Fruit fly (Drosophila melanogaster): ENCODE results near the gene CG4297.

The CG4297 gene

DNA sequence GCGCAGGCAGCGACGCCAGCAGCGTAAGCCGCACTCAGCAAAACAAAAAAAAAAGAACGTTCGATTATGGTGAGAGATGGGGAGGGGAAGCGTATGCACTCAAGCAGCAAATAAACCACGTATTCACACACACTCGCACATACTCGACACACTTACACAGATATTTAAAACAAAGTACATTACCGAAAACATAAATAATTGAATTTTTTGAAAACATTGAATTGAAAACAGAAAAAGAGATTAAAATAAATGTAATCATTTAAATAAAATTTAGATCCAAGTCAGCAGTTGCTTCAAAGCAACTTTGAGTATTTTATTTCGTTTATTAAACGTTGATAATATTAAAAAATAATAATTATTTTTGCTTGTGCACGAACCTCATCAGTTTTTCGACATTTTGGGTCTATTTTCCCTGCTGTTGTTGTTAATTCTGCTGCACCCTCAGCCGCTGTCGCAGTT lies 950 bp downstream of the CG4297 start (continued):
- TF ChIP-seq Lpt (GFP tag; optimal IDR thresholded peaks at IDR 0.05) (peak; percentile 31), CG6808 (GFP tag; optimal IDR thresholded peaks at IDR 0.05) (no peak), Ets21C (GFP tag; optimal IDR thresholded peaks at IDR 0.05) (no peak), Hr4 (GFP tag; optimal IDR thresholded peaks at IDR 0.05) (peak; percentile 47), CG31627 (GFP tag; optimal IDR thresholded peaks at IDR 0.05) (no peak), Ets96B (tag; optimal IDR thresholded peaks at IDR 0.05) (peak; percentile 59), Met (GFP tag; optimal IDR thresholded peaks at IDR 0.05) (peak; percentile 46), CG10631 (GFP tag; optimal IDR thresholded peaks at IDR 0.05) (peak; percentile 62), CG16779 (tag; optimal IDR thresholded peaks at IDR 0.05) (peak; percentile 54), Smox (GFP tag; optimal IDR thresholded peaks at IDR 0.05) (peak; percentile 48), Sox15 (GFP tag; optimal IDR thresholded peaks at IDR 0.05) (peak; percentile 33), achi (GFP tag; optimal IDR thresholded peaks at IDR 0.05) (peak; percentile 47), Gug (GFP tag; IDR thresholded peaks at IDR 0.05) (no peak), vri (GFP tag; optimal IDR thresholded peaks at IDR 0.05) (no peak), OdsH (GFP tag; optimal IDR thresholded peaks at IDR 0.05) (peak; percentile 73), acj6 (GFP tag; optimal IDR thresholded peaks at IDR 0.05) (peak; percentile 65), CG6276 (GFP tag; optimal IDR thresholded peaks at IDR 0.05) (peak; percentile 65), CG32006 (GFP tag; optimal IDR thresholded peaks at IDR 0.05) (peak; percentile 66), dac (GFP tag; optimal IDR thresholded peaks at IDR 0.05) (no peak), spab (GFP tag; optimal IDR thresholded peaks at IDR 0.05) (no peak), CG3032 (tag; optimal IDR thresholded peaks at IDR 0.05) (peak; percentile 44), CG3919 (GFP tag; optimal IDR thresholded peaks at IDR 0.05) (peak; percentile 43), CG11902 (GFP tag; optimal IDR thresholded peaks at IDR 0.05) (no peak), Hr38 (GFP tag; optimal IDR thresholded peaks at IDR 0.05) (no peak), net (GFP tag; optimal IDR thresholded peaks at IDR 0.05) (peak; percentile 41), ss (GFP tag; optimal IDR thresholded peaks at IDR 0.05) (peak; percentile 48 to 69), lz (GFP tag; optimal IDR thresholded peaks at IDR 0.05) (peak; percentile 13), fd59A (GFP tag; optimal IDR thresholded peaks at IDR 0.05) (peak; percentile 36), CG4318 (GFP tag; optimal IDR thresholded peaks at IDR 0.05) (peak; percentile 7), CG8632 (GFP tag; optimal IDR thresholded peaks at IDR 0.05) (peak; percentile 51), CG8319 (GFP tag; optimal IDR thresholded peaks at IDR 0.05) (peak; percentile 29), Eip78C (GFP tag) (peak; percentile 87), CG6792 (GFP tag; optimal IDR thresholded peaks at IDR 0.05) (peak; percentile 49), CG7368 (GFP tag; optimal IDR thresholded peaks at IDR 0.05) (peak; percentile 16)

DNA sequence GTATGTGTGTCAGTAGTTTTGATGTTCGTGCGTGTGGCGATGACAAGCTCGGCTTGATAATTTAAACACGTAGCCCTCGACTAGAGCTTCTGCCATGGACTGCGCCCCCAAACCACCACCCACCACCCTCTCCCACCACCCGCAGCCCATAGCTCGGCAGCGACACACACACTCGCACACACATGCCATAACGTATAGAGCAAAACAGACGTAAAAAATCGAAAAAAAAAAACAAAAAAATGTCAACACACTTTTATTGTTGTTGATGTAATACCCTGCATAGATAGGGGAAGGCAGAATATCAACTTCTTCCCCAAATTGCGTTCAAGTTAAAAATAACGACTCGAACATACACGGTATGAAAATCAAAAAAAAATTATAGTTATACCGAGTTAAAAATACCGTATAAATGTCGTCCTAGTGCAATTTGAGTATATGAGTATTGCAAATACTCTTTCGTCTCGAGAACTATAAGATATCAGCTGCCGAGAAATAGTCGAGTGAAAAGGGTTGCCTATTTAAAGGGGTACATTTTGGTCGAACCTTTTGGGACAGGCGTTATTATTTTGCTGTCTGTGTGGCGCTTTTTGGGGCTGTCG lies 1.6 kb downstream of the CG4297 start:
- TF ChIP-seq Lpt (GFP tag; optimal IDR thresholded peaks at IDR 0.05) (peak; percentile 18), svp (GFP tag) (peak; percentile 86), CG32006 (GFP tag; optimal IDR thresholded peaks at IDR 0.05) (peak; percentile 78), net (GFP tag; optimal IDR thresholded peaks at IDR 0.05) (peak; percentile 60), CG10631 (GFP tag; optimal IDR thresholded peaks at IDR 0.05) (no peak), CG16779 (tag; optimal IDR thresholded peaks at IDR 0.05) (no peak), CG11294 (GFP tag; IDR thresholded peaks at IDR 0.05) (peak; percentile 57; the same call in 1 of the 2 replicates), CG4318 (GFP tag; optimal IDR thresholded peaks at IDR 0.05) (peak; percentile 51), CG31627 (GFP tag; optimal IDR thresholded peaks at IDR 0.05) (peak; percentile 69), achi (GFP tag; optimal IDR thresholded peaks at IDR 0.05) (peak; percentile 39), lz (GFP tag; optimal IDR thresholded peaks at IDR 0.05) (peak; percentile 63), Smox (GFP tag; optimal IDR thresholded peaks at IDR 0.05) (peak; percentile 32), CG11902 (GFP tag; optimal IDR thresholded peaks at IDR 0.05) (peak; percentile 32), Blimp-1 (GFP tag; optimal IDR thresholded peaks at IDR 0.05) (no peak), ss (GFP tag; optimal IDR thresholded peaks at IDR 0.05) (peak in 1 of 2 experiments; percentile 40), Gug (GFP tag; IDR thresholded peaks at IDR 0.05) (peak; percentile 20; the same call in 1 of the 2 replicates), CG15336 (GFP tag; IDR thresholded peaks at IDR 0.05) (no peak; the same call in 1 of the 2 replicates), CG7368 (GFP tag; optimal IDR thresholded peaks at IDR 0.05) (no peak), vri (GFP tag; optimal IDR thresholded peaks at IDR 0.05) (peak; percentile 85), fd85E (GFP tag; optimal IDR thresholded peaks at IDR 0.05) (peak; percentile 11), Sox102F (GFP tag; optimal IDR thresholded peaks at IDR 0.05) (peak; percentile 57), dac (GFP tag; optimal IDR thresholded peaks at IDR 0.05) (peak; percentile 13), topi (GFP tag; optimal IDR thresholded peaks at IDR 0.05) (peak; percentile 42), Ets21C (GFP tag; optimal IDR thresholded peaks at IDR 0.05) (peak; percentile 54), Ets96B (tag; optimal IDR thresholded peaks at IDR 0.05) (no peak), Hr38 (GFP tag; optimal IDR thresholded peaks at IDR 0.05) (no peak), CG3919 (GFP tag; optimal IDR thresholded peaks at IDR 0.05) (no peak), CG3032 (tag; optimal IDR thresholded peaks at IDR 0.05) (peak; percentile 11), CG6854 (GFP tag; optimal IDR thresholded peaks at IDR 0.05) (no peak), CG8319 (GFP tag; optimal IDR thresholded peaks at IDR 0.05) (no peak), Hr4 (GFP tag; optimal IDR thresholded peaks at IDR 0.05) (peak; percentile 74), Eip78C (GFP tag) (peak; percentile 76), CG8632 (GFP tag; optimal IDR thresholded peaks at IDR 0.05) (no peak), eg (GFP tag; IDR thresholded peaks at IDR 0.05) (peak; percentile 82), Eip75B (GFP tag; optimal IDR thresholded peaks at IDR 0.05) (peak; percentile 23), CG34406 (GFP tag; optimal IDR thresholded peaks at IDR 0.05) (peak; percentile 52)

Measured in whole organism, prepupa.